Fruit fly (Drosophila melanogaster) S2 (cell line): ENCODE results near the gene CG15406.

Source experiments
- CG8478 ChIP-seq: fragments of >200 bp; optimal IDR thresholded peaks from 2 replicates; lab custom pipeline; 2018
- CTCF ChIP-seq, 2 experiments: fragments of >200 bp; optimal IDR thresholded peaks; 2 replicates each; lab custom pipeline; 2018

dm6 chr2L:3304831-3305828 is 3.9 kb upstream of the CG15406 start:
- no peak for TF ChIP-seq CG8478 (lab: Kevin White, UChicago)
- TF ChIP-seq CTCF (optimal IDR thresholded peaks at IDR 0.05; lab: Kevin White, UChicago): no peak
